Worm (Caenorhabditis elegans): ENCODE measurements around the gene vps-16.

- TF ChIP-seq ets-7 (tag; optimal IDR thresholded peaks at IDR 0.05) (no peak), hmg-4 (GFP tag; optimal IDR thresholded peaks at IDR 0.05) (no peak), flt-1 (GFP tag; IDR thresholded peaks at IDR 0.05) (no peak), ama-1 (optimal IDR thresholded peaks at IDR 0.05) (peak; percentile 70), hmbx-1 (tag; optimal IDR thresholded peaks at IDR 0.05) (no peak), pes-1 (GFP tag; IDR thresholded peaks at IDR 0.05) (peak; percentile 34; the same call in 1 of the 2 replicates), tra-4 (tag; optimal IDR thresholded peaks at IDR 0.05) (no peak), aly-1 (tag; optimal IDR thresholded peaks at IDR 0.05) (no peak), ceh-13 (GFP tag; optimal IDR thresholded peaks at IDR 0.05) (no peak), tbx-37 (GFP tag; conservative IDR thresholded peaks at IDR 0.05) (no peak), B0310.2 (tag; optimal IDR thresholded peaks at IDR 0.05) (no peak), tbx-11 (GFP tag; IDR thresholded peaks at IDR 0.05) (no peak), sea-1 (GFP tag; conservative IDR thresholded peaks at IDR 0.05) (no peak)
Observed at ce11 chrIII:6449854-6450253, 16.8 kb downstream of the vps-16 start.

Measured in whole organism, early embryonic.